Worm (Caenorhabditis elegans) whole organism, L1 larva: ENCODE measurements around the gene Y69H2.9.

ENCODE experiments used
- aly-2 ChIP-seq: fragments of 150-350 bp; optimal IDR thresholded peaks from 2 replicates; lab custom pipeline; 2014; ENCODE audit warnings: missing biosample characterization, missing genetic modification characterization
- ama-1 ChIP-seq: fragments of 150-350 bp; optimal IDR thresholded peaks from 2 replicates; lab custom pipeline; 2014
- ceh-82 ChIP-seq, 3 experiments: fragments of 150-350 bp in 1 of 3; sonication (generic microtip) in 2 of 3; optimal IDR thresholded peaks; 2 replicates each; lab custom pipeline; 2014 to 2017; ENCODE audit warnings: missing biosample characterization in 3 of 3, missing genetic modification characterization in 3 of 3
- fkh-10 ChIP-seq: sonication (generic microtip); optimal IDR thresholded peaks from 2 replicates; lab custom pipeline; 2017; ENCODE audit warnings: missing biosample characterization, missing genetic modification reagents, missing genetic modification characterization
- hlh-4 ChIP-seq: sonication (generic microtip); optimal IDR thresholded peaks from 2 replicates; lab custom pipeline; 2016; ENCODE audit warnings: mild to moderate bottlenecking, missing genetic modification characterization, missing compliant biosample characterization
- lir-3 ChIP-seq: sonication (generic microtip); optimal IDR thresholded peaks from 2 replicates; lab custom pipeline; 2016; ENCODE audit warnings: mild to moderate bottlenecking, missing genetic modification characterization, moderate library complexity, missing compliant biosample characterization; ENCODE audit not compliant: poor library complexity
- nhr-12 ChIP-seq: sonication (generic microtip); optimal IDR thresholded peaks from 2 replicates; lab custom pipeline; 2017; ENCODE audit warnings: missing biosample characterization, missing genetic modification characterization
- snpc-4 ChIP-seq: fragments of 150-350 bp; optimal IDR thresholded peaks from 2 replicates; lab custom pipeline; 2014; ENCODE audit warnings: missing biosample characterization, missing genetic modification characterization
- tbx-2 ChIP-seq: sonication (generic microtip); optimal IDR thresholded peaks from 2 replicates; lab custom pipeline; 2016; ENCODE audit warnings: missing genetic modification characterization, missing compliant biosample characterization
- ztf-11 ChIP-seq, 2 experiments: sonication (generic microtip); optimal IDR thresholded peaks; 2 replicates each; lab custom pipeline; 2016 to 2017; ENCODE audit warnings: missing genetic modification characterization in 2 of 2, missing biosample characterization in 1 of 2, missing compliant biosample characterization in 1 of 2

ce11 chrV:18705319-18706062 lies 4.2 kb downstream of the Y69H2.9 start:
- TF ChIP-seq aly-2 (no peak), snpc-4 (no peak), lir-3 (tag; lab: Kevin White, UChicago) (no peak), ama-1 (no peak), ceh-82 (tag; optimal IDR thresholded peaks at IDR 0.05; lab: Kevin White, UChicago) (no peak), nhr-12 (tag; lab: Kevin White, UChicago) (no peak), hlh-4 (no peak), ztf-11 (tag; optimal IDR thresholded peaks at IDR 0.05; lab: Kevin White, UChicago) (no peak), fkh-10 (GFP tag; lab: Kevin White, UChicago) (no peak), tbx-2 (tag; lab: Kevin White, UChicago) (no peak)
